Worm (Caenorhabditis elegans) whole organism, L1 larva: ENCODE data around the gene hum-4.

Source experiments
- C16A3.4 ChIP-seq: fragments of 150-350 bp; optimal IDR thresholded peaks from 2 replicates; lab custom pipeline; 2014; ENCODE audit warnings: missing biosample characterization, missing genetic modification characterization
- Y116A8C.19 ChIP-seq: sonication (generic microtip); optimal IDR thresholded peaks from 2 replicates; lab custom pipeline; 2016; ENCODE audit warnings: missing compliant biosample characterization, missing genetic modification characterization, borderline replicate concordance
- ces-1 ChIP-seq: fragments of 150-350 bp; optimal IDR thresholded peaks from 2 replicates; lab custom pipeline; 2014; ENCODE audit warnings: missing biosample characterization, missing genetic modification reagents, missing genetic modification characterization
- elt-2 ChIP-seq: sonication (generic microtip); optimal IDR thresholded peaks from 2 replicates; lab custom pipeline; 2016; ENCODE audit warnings: missing genetic modification characterization, mild to moderate bottlenecking, inconsistent platforms, missing compliant biosample characterization, missing genetic modification reagents
- fos-1 ChIP-seq: fragments of 150-350 bp; optimal IDR thresholded peaks from 2 replicates; lab custom pipeline; 2014; ENCODE audit warnings: missing biosample characterization, missing genetic modification characterization
- lin-39 ChIP-seq: fragments of 150-350 bp; optimal IDR thresholded peaks from 2 replicates; lab custom pipeline; 2014; ENCODE audit warnings: missing biosample characterization, missing genetic modification reagents, missing genetic modification characterization
- nhr-11 ChIP-seq: fragments of 150-350 bp; optimal IDR thresholded peaks from 2 replicates; lab custom pipeline; 2014; ENCODE audit warnings: missing biosample characterization, missing genetic modification characterization
- nhr-237 ChIP-seq: fragments of 150-350 bp; optimal IDR thresholded peaks from 2 replicates; lab custom pipeline; 2014; ENCODE audit warnings: missing biosample characterization, missing genetic modification characterization
- nhr-77 ChIP-seq: fragments of 150-350 bp; optimal IDR thresholded peaks from 2 replicates; lab custom pipeline; 2014; ENCODE audit warnings: missing biosample characterization, missing genetic modification characterization
- skn-1 ChIP-seq: fragments of 150-350 bp; optimal IDR thresholded peaks from 2 replicates; lab custom pipeline; 2014; ENCODE audit warnings: missing biosample characterization, missing genetic modification characterization
- unc-62 ChIP-seq: fragments of 150-350 bp; optimal IDR thresholded peaks from 2 replicates; lab custom pipeline; 2014; ENCODE audit warnings: missing biosample characterization, missing genetic modification reagents, missing genetic modification characterization

DNA sequence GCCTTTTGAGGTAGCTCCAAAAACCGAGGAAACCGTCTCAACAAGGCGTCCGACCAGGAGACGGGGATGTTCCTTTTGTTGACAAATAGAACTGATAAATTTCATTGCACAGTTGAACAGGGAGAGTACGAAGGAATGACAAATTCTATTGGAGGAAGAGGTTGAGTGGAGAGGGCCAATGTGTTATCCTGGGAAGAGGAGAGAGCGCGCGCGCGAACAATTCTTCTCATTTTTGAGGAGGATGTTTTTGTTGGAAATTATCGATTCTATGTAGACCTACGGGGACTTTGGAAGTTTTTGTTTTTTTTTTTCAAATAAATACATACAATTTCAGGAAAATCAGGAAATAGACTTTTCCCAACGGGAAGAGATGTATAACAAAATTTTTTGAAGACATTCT, 4.3 kb upstream of the hum-4 start:
- no peak for TF ChIP-seq unc-62 (GFP tag; lab: Kevin White, UChicago)
- TF ChIP-seq skn-1 (tag; lab: Kevin White, UChicago), result no peak
- no peak for TF ChIP-seq lin-39 (tag; lab: Kevin White, UChicago)
- no peak for TF ChIP-seq nhr-11 (tag; lab: Kevin White, UChicago)
- TF ChIP-seq ces-1 (GFP tag; lab: Kevin White, UChicago), result no peak
- TF ChIP-seq elt-2 (tag; lab: Kevin White, UChicago), result no peak
- no peak for TF ChIP-seq nhr-77 (tag; lab: Kevin White, UChicago)
- no peak for TF ChIP-seq fos-1 (tag; lab: Kevin White, UChicago)
- no peak for TF ChIP-seq C16A3.4 (tag; lab: Kevin White, UChicago)
- TF ChIP-seq Y116A8C.19, result no peak
- no peak for TF ChIP-seq nhr-237 (tag; lab: Kevin White, UChicago)
